Worm (Caenorhabditis elegans) whole organism, L3 larva: ENCODE measurements around the gene tag-234.

Experiments
- elt-3 ChIP-seq, 3 experiments: fragments of 150-350 bp in 1 of 3; sonication (generic microtip) in 2 of 3; optimal IDR thresholded peaks; 2 replicates in 2 of 3; 4 replicates in 1 of 3; lab custom pipeline; 2014 to 2017; ENCODE audit warnings: missing biosample characterization in 3 of 3, missing genetic modification characterization in 3 of 3
- fos-1 ChIP-seq: fragments of 150-350 bp; optimal IDR thresholded peaks from 2 replicates; lab custom pipeline; 2014; ENCODE audit warnings: missing biosample characterization, missing genetic modification characterization
- jun-1 ChIP-seq: fragments of 150-350 bp; optimal IDR thresholded peaks from 2 replicates; lab custom pipeline; 2014; ENCODE audit warnings: missing biosample characterization, missing genetic modification reagents, missing genetic modification characterization
- lin-15B ChIP-seq: fragments of 150-350 bp; optimal IDR thresholded peaks from 2 replicates; lab custom pipeline; 2014; ENCODE audit warnings: missing biosample characterization, missing genetic modification characterization
- nhr-11 ChIP-seq: fragments of 150-350 bp; optimal IDR thresholded peaks from 2 replicates; lab custom pipeline; 2014; ENCODE audit warnings: missing biosample characterization, missing genetic modification characterization
- nhr-237 ChIP-seq: fragments of 150-350 bp; optimal IDR thresholded peaks from 2 replicates; lab custom pipeline; 2014; ENCODE audit warnings: missing biosample characterization, missing genetic modification characterization
- nhr-28 ChIP-seq: fragments of 150-350 bp; optimal IDR thresholded peaks from 2 replicates; lab custom pipeline; 2014; ENCODE audit warnings: missing biosample characterization, missing genetic modification characterization

DNA sequence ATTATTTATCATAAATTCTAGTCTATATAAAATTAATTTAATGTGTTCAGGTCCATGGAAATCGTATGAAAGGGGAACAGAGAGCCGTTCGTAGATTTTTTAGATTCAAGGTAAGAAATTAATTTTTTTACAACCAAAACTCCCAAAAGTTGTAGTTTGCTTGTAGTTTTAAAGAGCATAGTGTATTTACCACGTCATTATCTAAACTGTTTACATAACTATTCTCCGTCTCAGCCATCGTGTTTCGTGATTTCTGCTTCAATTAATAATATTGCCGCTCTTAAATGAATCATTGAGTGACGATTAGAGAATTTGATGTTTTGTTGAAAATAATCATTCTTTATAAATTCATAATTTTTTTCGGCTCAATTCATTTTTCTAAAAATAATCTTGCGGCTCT lies 47.3 kb downstream of the tag-234 start, which contains the start of gene cgt-3:
- TF ChIP-seq elt-3 (tag; optimal IDR thresholded peaks at IDR 0.05; lab: Kevin White, UChicago) (no peak), lin-15B (tag; lab: Kevin White, UChicago) (no peak), fos-1 (tag; lab: Kevin White, UChicago) (no peak), jun-1 (tag; lab: Kevin White, UChicago) (no peak), nhr-11 (tag; lab: Kevin White, UChicago) (no peak), nhr-28 (tag; lab: Kevin White, UChicago) (no peak), nhr-237 (tag; lab: Kevin White, UChicago) (no peak)
